Worm (Caenorhabditis elegans): ENCODE results near the gene ins-34.

ce11 chrIV:14127805-14128610 is 21.6 kb downstream of the ins-34 start, which contains the start of gene H12I19.115:
- TF ChIP-seq unc-39 (tag; optimal IDR thresholded peaks at IDR 0.05), result no peak
- no peak for TF ChIP-seq nhr-237 (tag; optimal IDR thresholded peaks at IDR 0.05)
- TF ChIP-seq ceh-44 (GFP tag; IDR thresholded peaks at IDR 0.05), result no peak
